Worm (Caenorhabditis elegans) whole organism, L4 larva: ENCODE data around the gene unc-16.

Experiments used
- F37D6.2 ChIP-seq: sonication (generic microtip); optimal IDR thresholded peaks from 2 replicates; lab custom pipeline; 2016; ENCODE audit warnings: mild to moderate bottlenecking, missing genetic modification characterization, missing compliant biosample characterization
- T20F7.1 ChIP-seq: fragments of 200-800 bp; sonication (Bioruptor generic); optimal IDR thresholded peaks from 2 replicates; lab custom pipeline; 2018; ENCODE audit warnings: mild to moderate bottlenecking, missing genetic modification characterization, missing compliant biosample characterization
- Y75B8A.6 ChIP-seq: fragments of 200-800 bp; sonication (Bioruptor generic); IDR thresholded peaks from 2 replicates; pipeline ENCODE4 v1.3.6; 2022; ENCODE audit warnings: missing genetic modification reagents, missing genetic modification characterization, missing compliant biosample characterization
- ZK546.5 ChIP-seq, 2 experiments: sonication (generic microtip); optimal IDR thresholded peaks; 2 replicates each; lab custom pipeline; 2017; ENCODE audit warnings: missing biosample characterization in 2 of 2, missing genetic modification characterization in 2 of 2
- ama-1 ChIP-seq: fragments of 150-350 bp; optimal IDR thresholded peaks from 2 replicates; lab custom pipeline; 2014; ENCODE audit warnings: inconsistent platforms, mixed read lengths
- ces-1 ChIP-seq: fragments of 150-350 bp; sonication (generic microtip); optimal IDR thresholded peaks from 4 replicates; lab custom pipeline; 2014; ENCODE audit warnings: missing biosample characterization, missing genetic modification reagents, missing genetic modification characterization
- daf-12 ChIP-seq: fragments of 150-350 bp; optimal IDR thresholded peaks from 2 replicates; lab custom pipeline; 2014; ENCODE audit warnings: missing biosample characterization, missing genetic modification reagents, missing genetic modification characterization
- daf-16 ChIP-seq, 3 experiments: sonication (generic microtip); optimal IDR thresholded peaks; 2 replicates each; lab custom pipeline; 2016 to 2017; ENCODE audit warnings: missing genetic modification characterization in 3 of 3, missing genetic modification reagents in 3 of 3, mild to moderate bottlenecking in 2 of 3, missing compliant biosample characterization in 2 of 3, missing biosample characterization in 1 of 3, moderate library complexity in 1 of 3
- daf-19 ChIP-seq: fragments of 200-800 bp; sonication (Bioruptor generic); conservative IDR thresholded peaks from 2 replicates; pipeline ENCODE4 v1.3.6; 2022; ENCODE audit warnings: missing genetic modification characterization, missing compliant biosample characterization
- dve-1 ChIP-seq: sonication (generic microtip); optimal IDR thresholded peaks from 2 replicates; lab custom pipeline; 2017; ENCODE audit warnings: antibody characterized with exemption, mild to moderate bottlenecking, missing genetic modification characterization, missing compliant biosample characterization; ENCODE audit not compliant: insufficient read depth
- egl-27 ChIP-seq: sonication (generic microtip); optimal IDR thresholded peaks from 3 replicates; lab custom pipeline; 2017; ENCODE audit warnings: missing biosample characterization, missing genetic modification reagents, missing genetic modification characterization
- hif-1 ChIP-seq, 2 experiments: sonication (generic microtip); optimal IDR thresholded peaks; 2 replicates each; lab custom pipeline; 2016 to 2017; ENCODE audit warnings: missing compliant biosample characterization in 2 of 2, missing genetic modification characterization in 2 of 2, missing genetic modification reagents in 2 of 2, missing genotype in 2 of 2, mild to moderate bottlenecking in 1 of 2
- jun-1 ChIP-seq: fragments of 150-350 bp; optimal IDR thresholded peaks from 2 replicates; lab custom pipeline; 2014; ENCODE audit warnings: missing biosample characterization, missing genetic modification reagents, missing genetic modification characterization
- lin-39 ChIP-seq: fragments of 150-350 bp; optimal IDR thresholded peaks from 2 replicates; lab custom pipeline; 2014; ENCODE audit warnings: missing biosample characterization, missing genetic modification reagents, missing genetic modification characterization
- lir-3 ChIP-seq: sonication (generic microtip); optimal IDR thresholded peaks from 2 replicates; lab custom pipeline; 2016; ENCODE audit warnings: mild to moderate bottlenecking, missing genetic modification characterization, missing compliant biosample characterization
- madf-5 ChIP-seq, 2 experiments: fragments of 200-800 bp; sonication (Bioruptor generic); IDR thresholded peaks; 2 replicates each; pipeline ENCODE4 v1.3.6; 2022; ENCODE audit warnings: missing compliant biosample characterization in 2 of 2, missing genetic modification characterization in 2 of 2
- madf-9 ChIP-seq: fragments of 200-800 bp; sonication (Bioruptor generic); conservative IDR thresholded peaks from 2 replicates; pipeline ENCODE4 v1.3.6; 2022; ENCODE audit warnings: missing genetic modification reagents, missing genetic modification characterization, missing compliant biosample characterization
- mdl-1 ChIP-seq, 2 experiments: fragments of 150-350 bp in 1 of 2; sonication (generic microtip) in 1 of 2; optimal IDR thresholded peaks; 2 replicates each; lab custom pipeline; 2014 to 2017; ENCODE audit warnings: missing biosample characterization in 2 of 2, missing genetic modification characterization in 2 of 2
- mdt-29 ChIP-seq: fragments of 200-800 bp; sonication (Bioruptor generic); IDR thresholded peaks from 2 replicates; pipeline ENCODE4 v1.3.6; 2022; ENCODE audit warnings: missing genetic modification reagents, missing genetic modification characterization, missing compliant biosample characterization
- mep-1 ChIP-seq: fragments of 150-350 bp; sonication (generic microtip); optimal IDR thresholded peaks from 3 replicates; lab custom pipeline; 2014; ENCODE audit warnings: missing biosample characterization, missing genetic modification characterization
- nhr-10 ChIP-seq: fragments of 150-350 bp; optimal IDR thresholded peaks from 2 replicates; lab custom pipeline; 2014; ENCODE audit warnings: missing biosample characterization, missing genetic modification characterization
- nhr-102 ChIP-seq: sonication (generic microtip); optimal IDR thresholded peaks from 2 replicates; lab custom pipeline; 2016; ENCODE audit warnings: mild to moderate bottlenecking, missing genetic modification characterization, moderate library complexity, missing compliant biosample characterization
- nhr-25 ChIP-seq: sonication (generic microtip); optimal IDR thresholded peaks from 2 replicates; lab custom pipeline; 2017; ENCODE audit warnings: missing genetic modification characterization, mild to moderate bottlenecking, missing compliant biosample characterization, antibody characterized with exemption, moderate library complexity, borderline replicate concordance; ENCODE audit not compliant: insufficient read depth
- nhr-28 ChIP-seq: fragments of 150-350 bp; optimal IDR thresholded peaks from 2 replicates; lab custom pipeline; 2014; ENCODE audit warnings: missing biosample characterization, missing genetic modification characterization
- nhr-48 ChIP-seq: sonication (generic microtip); optimal IDR thresholded peaks from 2 replicates; lab custom pipeline; 2016; ENCODE audit warnings: mild to moderate bottlenecking, missing genetic modification characterization, missing compliant biosample characterization
- nhr-77 ChIP-seq: fragments of 150-350 bp; optimal IDR thresholded peaks from 2 replicates; lab custom pipeline; 2014; ENCODE audit warnings: missing biosample characterization, missing genetic modification characterization
- php-3 ChIP-seq: fragments of 200-800 bp; sonication (Bioruptor generic); IDR thresholded peaks from 2 replicates; pipeline ENCODE4 v1.3.6; 2022; ENCODE audit warnings: missing genetic modification reagents, missing genetic modification characterization, missing compliant biosample characterization
- pqm-1 ChIP-seq: sonication (generic microtip); optimal IDR thresholded peaks from 2 replicates; lab custom pipeline; 2017; ENCODE audit warnings: missing biosample characterization, missing genetic modification characterization
- sdz-12 ChIP-seq: fragments of 200-800 bp; sonication (Bioruptor generic); optimal IDR thresholded peaks from 2 replicates; lab custom pipeline; 2018; ENCODE audit warnings: mild to moderate bottlenecking, missing genetic modification characterization, missing compliant biosample characterization
- set-16 ChIP-seq: fragments of 200-800 bp; sonication (Bioruptor generic); IDR thresholded peaks from 2 replicates; pipeline ENCODE4 v1.3.6; 2022; ENCODE audit warnings: missing genetic modification reagents, missing genetic modification characterization, missing compliant biosample characterization
- skn-1 ChIP-seq: fragments of 150-350 bp; optimal IDR thresholded peaks from 2 replicates; lab custom pipeline; 2014; ENCODE audit warnings: missing biosample characterization, missing genetic modification characterization
- snpc-4 ChIP-seq: fragments of 150-350 bp; optimal IDR thresholded peaks from 2 replicates; lab custom pipeline; 2014; ENCODE audit warnings: missing biosample characterization, missing genetic modification characterization
- spr-1 ChIP-seq: sonication (generic microtip); optimal IDR thresholded peaks from 2 replicates; lab custom pipeline; 2016; ENCODE audit warnings: mild to moderate bottlenecking, missing genetic modification characterization, missing compliant biosample characterization
- spr-3 ChIP-seq: fragments of 200-800 bp; sonication (Bioruptor generic); optimal IDR thresholded peaks from 2 replicates; lab custom pipeline; 2018; ENCODE audit warnings: mild to moderate bottlenecking, missing genetic modification characterization, missing compliant biosample characterization
- tag-97 ChIP-seq: fragments of 200-800 bp; sonication (Bioruptor generic); IDR thresholded peaks from 2 replicates; pipeline ENCODE4 v1.3.6; 2022; ENCODE audit warnings: missing genetic modification characterization, missing compliant biosample characterization
- unc-39 ChIP-seq: sonication (generic microtip); optimal IDR thresholded peaks from 2 replicates; lab custom pipeline; 2017; ENCODE audit warnings: missing biosample characterization, missing genetic modification characterization
- vab-7 ChIP-seq: fragments of 200-800 bp; sonication (Bioruptor generic); IDR thresholded peaks from 2 replicates; pipeline ENCODE4 v1.3.6; 2022; ENCODE audit warnings: missing genetic modification reagents, missing genetic modification characterization, missing compliant biosample characterization
- zip-11 ChIP-seq: fragments of 200-800 bp; sonication (Bioruptor generic); IDR thresholded peaks from 2 replicates; pipeline ENCODE4 v1.3.6; 2022; ENCODE audit warnings: missing genetic modification characterization, missing compliant biosample characterization
- zip-2 ChIP-seq: fragments of 150-350 bp; optimal IDR thresholded peaks from 2 replicates; lab custom pipeline; 2014; ENCODE audit warnings: missing biosample characterization, missing genetic modification characterization

unc-16 gene

DNA sequence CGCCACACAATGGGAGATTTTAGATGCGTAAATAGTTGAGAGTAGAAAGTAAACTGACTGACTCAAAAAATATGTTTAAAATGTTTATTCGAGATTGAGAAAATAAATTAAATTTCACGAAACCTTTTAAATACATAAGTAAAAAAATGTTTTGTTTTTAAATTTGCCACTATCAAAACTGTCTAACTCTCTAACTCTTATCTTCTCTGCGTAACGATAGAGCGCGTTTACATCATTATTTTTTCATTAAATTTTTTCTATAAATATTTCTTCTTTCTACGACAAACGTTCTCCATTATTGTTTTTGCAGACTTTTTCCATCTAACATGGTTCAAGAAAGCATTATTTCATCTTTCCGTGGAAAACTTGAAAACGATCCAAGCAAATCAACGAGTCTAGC lies 3.2 kb upstream of the unc-16 start, which contains the start of gene eif-2Balpha (continued):
- no peak for TF ChIP-seq nhr-102 (tag; lab: Kevin White, UChicago)
- TF ChIP-seq daf-19 (GFP tag; lab: Robert Waterston, UW): no peak
- TF ChIP-seq nhr-25 (tag; lab: Kevin White, UChicago): no peak
- TF ChIP-seq egl-27: no peak
- TF ChIP-seq zip-2 (tag; lab: Kevin White, UChicago): no peak
- no peak for TF ChIP-seq zip-11 (GFP tag; lab: Robert Waterston, UW)
- no peak for TF ChIP-seq jun-1 (tag; lab: Kevin White, UChicago)
- TF ChIP-seq vab-7: no peak
- TF ChIP-seq ces-1 (GFP tag; lab: Kevin White, UChicago): no peak
- TF ChIP-seq hif-1 (tag; optimal IDR thresholded peaks at IDR 0.05; lab: Kevin White, UChicago): no peak
- TF ChIP-seq nhr-28 (tag; lab: Kevin White, UChicago): no peak
- no peak for TF ChIP-seq daf-16 (GFP tag; optimal IDR thresholded peaks at IDR 0.05; lab: Kevin White, UChicago)
- TF ChIP-seq daf-16 (tag; optimal IDR thresholded peaks at IDR 0.05; lab: Kevin White, UChicago): peak; percentile 16
- TF ChIP-seq F37D6.2: no peak
- no peak for TF ChIP-seq snpc-4 (tag; lab: Kevin White, UChicago)

DNA sequence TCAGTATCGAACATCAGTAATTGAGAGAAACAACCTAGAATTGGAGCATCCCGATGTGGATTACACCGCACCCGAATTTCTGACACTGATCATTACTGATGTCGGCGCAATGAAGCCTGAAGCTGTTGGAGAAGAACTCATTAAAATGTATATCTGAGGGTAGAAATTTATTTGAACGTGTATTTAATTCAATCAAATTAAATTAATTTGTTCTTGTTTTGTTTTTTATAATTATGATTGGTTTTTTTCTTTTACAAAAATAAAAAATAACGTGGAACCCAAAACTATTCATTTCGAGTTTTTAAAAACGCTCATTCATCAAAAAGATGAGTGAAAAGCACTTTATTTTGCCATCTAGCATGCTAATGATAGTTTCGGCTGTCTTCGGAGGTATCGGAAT lies 1.9 kb upstream of the unc-16 start, which contains the start of gene ZK1098.9:
Gene ZK1098.9 (plus strand): TSS at position 301 of the 400 bp plus-strand sequence.
- TF ChIP-seq tag-97 (GFP tag; lab: Robert Waterston, UW) (no peak), T20F7.1 (GFP tag; lab: Kevin White, UChicago) (no peak), spr-1 (tag; lab: Kevin White, UChicago) (no peak), unc-39 (no peak), zip-2 (tag; lab: Kevin White, UChicago) (no peak), ama-1 (lab: Kevin White, UChicago) (no peak), sdz-12 (no peak), set-16 (GFP tag; lab: Robert Waterston, UW) (no peak), nhr-77 (tag; lab: Kevin White, UChicago) (no peak), pqm-1 (tag; lab: Kevin White, UChicago) (no peak)

DNA sequence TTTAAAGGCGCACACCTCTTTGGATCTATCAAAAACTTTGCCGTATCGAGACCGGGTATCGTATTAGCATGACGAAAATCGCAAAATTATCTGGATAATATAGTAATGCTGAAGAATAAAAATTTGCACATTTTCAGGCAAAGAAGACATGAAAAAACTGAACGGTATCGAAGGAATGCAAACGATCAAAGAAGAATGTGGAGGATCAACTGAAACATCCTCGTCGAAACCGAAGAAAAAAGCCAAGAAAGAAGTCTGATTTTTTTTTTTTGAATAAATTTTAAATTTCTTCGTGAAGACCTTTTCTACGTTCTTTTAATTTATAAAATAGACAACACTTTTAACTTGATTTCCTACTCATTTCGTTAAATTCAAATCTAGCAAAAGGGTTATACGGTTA lies 1.2 kb upstream of the unc-16 start, which contains the start of gene ZK1098.12:
Gene ZK1098.12 (plus strand): TSS at position 301 of the 400 bp plus-strand sequence.
- no peak for TF ChIP-seq php-3 (GFP tag; lab: Robert Waterston, UW)

DNA sequence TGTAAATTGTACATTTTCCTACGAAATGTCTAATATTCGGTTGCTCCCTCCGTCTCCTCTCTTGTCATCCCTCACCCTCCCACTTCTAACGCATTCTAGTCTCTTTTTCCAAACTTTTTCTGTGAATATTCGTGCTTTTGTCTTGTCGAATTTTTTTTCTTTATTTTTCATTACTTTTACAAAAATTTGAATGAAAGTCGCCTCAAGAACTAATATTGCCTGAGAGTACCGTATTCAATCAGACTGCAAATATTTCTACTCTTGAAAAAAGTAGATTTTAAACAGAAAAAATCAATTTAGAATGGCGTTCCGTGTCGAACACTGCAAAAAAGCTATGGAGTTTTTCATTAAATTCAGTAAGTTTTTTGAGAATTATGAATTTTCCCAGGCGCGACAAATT lies 10.2 kb downstream of the unc-16 start, which contains the start of gene ZK1098.11:
Gene ZK1098.11 (plus strand): TSS at position 301 of the 400 bp plus-strand sequence.
- TF ChIP-seq lir-3 (no peak), ZK546.5 (tag; optimal IDR thresholded peaks at IDR 0.05; lab: Kevin White, UChicago) (no peak), Y75B8A.6 (GFP tag; lab: Robert Waterston, UW) (no peak), nhr-10 (no peak), dve-1 (no peak), mdl-1 (tag; optimal IDR thresholded peaks at IDR 0.05; lab: Kevin White, UChicago) (no peak), madf-5 (GFP tag; IDR thresholded peaks at IDR 0.05; lab: Robert Waterston, UW) (no peak), mep-1 (tag; lab: Kevin White, UChicago) (no peak), daf-12 (tag; lab: Kevin White, UChicago) (no peak), mdt-29 (GFP tag; lab: Robert Waterston, UW) (no peak), pqm-1 (tag; lab: Kevin White, UChicago) (no peak), skn-1 (tag; lab: Kevin White, UChicago) (no peak), nhr-48 (tag; lab: Kevin White, UChicago) (no peak), lin-39 (tag; lab: Kevin White, UChicago) (no peak), ces-1 (GFP tag; lab: Kevin White, UChicago) (no peak), spr-3 (GFP tag; lab: Kevin White, UChicago) (no peak), madf-9 (GFP tag; lab: Robert Waterston, UW) (no peak)
